Fruit fly (Drosophila melanogaster): ENCODE data around the gene alpha-Man-Ia.

dm6 chrX:10362127-10362526 is 36.4 kb upstream of the alpha-Man-Ia start:
- TF ChIP-seq h (optimal IDR thresholded peaks at IDR 0.05) = no peak
- no peak for TF ChIP-seq psq (optimal IDR thresholded peaks at IDR 0.05)
- no peak for TF ChIP-seq insv (optimal IDR thresholded peaks at IDR 0.05)
- no peak for TF ChIP-seq ttk (optimal IDR thresholded peaks at IDR 0.05)
